Worm (Caenorhabditis elegans): Measurements from ENCODE around the gene F37C4.4.

Gene F37C4.4

ce11 chrIV:3915296-3915695 lies 48.2 kb downstream of the F37C4.4 start, which contains the start of gene srz-20:
Gene srz-20, plus strand, starts transcription at chrIV:3915596.
- TF ChIP-seq ZK546.5 (tag; optimal IDR thresholded peaks at IDR 0.05), result no peak
- no peak for TF ChIP-seq egl-27 (tag; optimal IDR thresholded peaks at IDR 0.05)
- TF ChIP-seq sea-2 (GFP tag; optimal IDR thresholded peaks at IDR 0.05), result no peak
- no peak for TF ChIP-seq ceh-16 (tag; optimal IDR thresholded peaks at IDR 0.05)
- no peak for TF ChIP-seq unc-62 (GFP tag; optimal IDR thresholded peaks at IDR 0.05)
- TF ChIP-seq tbx-2 (tag; optimal IDR thresholded peaks at IDR 0.05), result no peak
- TF ChIP-seq ztf-11 (tag; optimal IDR thresholded peaks at IDR 0.05), result no peak
- TF ChIP-seq ceh-28 (tag; optimal IDR thresholded peaks at IDR 0.05), result no peak
- TF ChIP-seq lsy-12 (tag; optimal IDR thresholded peaks at IDR 0.05), result no peak
- TF ChIP-seq zag-1 (tag; optimal IDR thresholded peaks at IDR 0.05), result no peak
- no peak for TF ChIP-seq nhr-43 (tag; optimal IDR thresholded peaks at IDR 0.05; ENCODE audit: poor library complexity, severe bottlenecking)
- no peak for TF ChIP-seq egl-5 (tag; optimal IDR thresholded peaks at IDR 0.05)
- TF ChIP-seq ceh-82 (tag; optimal IDR thresholded peaks at IDR 0.05), result no peak
- no peak for TF ChIP-seq jun-1 (tag; optimal IDR thresholded peaks at IDR 0.05)
- TF ChIP-seq nhr-28 (tag; optimal IDR thresholded peaks at IDR 0.05), result no peak
- no peak for TF ChIP-seq nhr-25 (tag; optimal IDR thresholded peaks at IDR 0.05)
- TF ChIP-seq lin-39 (tag; optimal IDR thresholded peaks at IDR 0.05), result no peak
- no peak for TF ChIP-seq fos-1 (tag; optimal IDR thresholded peaks at IDR 0.05)

- TF ChIP-seq ztf-11 (tag; optimal IDR thresholded peaks at IDR 0.05), result no peak
- no peak for TF ChIP-seq R02D3.7 (tag; optimal IDR thresholded peaks at IDR 0.05)
- TF ChIP-seq nfya-1 (tag; optimal IDR thresholded peaks at IDR 0.05; ENCODE audit: insufficient read depth), result no peak
- TF ChIP-seq nhr-28 (tag; optimal IDR thresholded peaks at IDR 0.05), result no peak
- TF ChIP-seq sea-2 (GFP tag; optimal IDR thresholded peaks at IDR 0.05), result no peak
- no peak for TF ChIP-seq hmg-11 (tag; optimal IDR thresholded peaks at IDR 0.05)
- no peak for TF ChIP-seq unc-62 (GFP tag; optimal IDR thresholded peaks at IDR 0.05)
- no peak for TF ChIP-seq daf-12 (tag; optimal IDR thresholded peaks at IDR 0.05)
- TF ChIP-seq egl-27 (tag; optimal IDR thresholded peaks at IDR 0.05), result no peak
Measured at ce11 chrIV:3917405-3917804, 50.3 kb downstream of the F37C4.4 start, which contains the start of gene F56D6.14. Gene F56D6.14, plus strand, starts transcription at chrIV:3917705.

- TF ChIP-seq ceh-82 (tag; optimal IDR thresholded peaks at IDR 0.05), result no peak
- no peak for TF ChIP-seq egl-27 (tag; optimal IDR thresholded peaks at IDR 0.05)
- no peak for TF ChIP-seq pha-4 (tag; optimal IDR thresholded peaks at IDR 0.05)
- TF ChIP-seq egl-5 (tag; optimal IDR thresholded peaks at IDR 0.05), result no peak
- TF ChIP-seq nhr-23 (tag; optimal IDR thresholded peaks at IDR 0.05), result no peak
- no peak for TF ChIP-seq snpc-4 (tag; optimal IDR thresholded peaks at IDR 0.05)
- TF ChIP-seq lin-15B (tag; optimal IDR thresholded peaks at IDR 0.05), result no peak
- no peak for TF ChIP-seq fkh-10 (GFP tag; optimal IDR thresholded peaks at IDR 0.05)
- TF ChIP-seq ztf-4 (tag; optimal IDR thresholded peaks at IDR 0.05), result no peak
- no peak for TF ChIP-seq nhr-76 (tag; optimal IDR thresholded peaks at IDR 0.05)
- no peak for TF ChIP-seq nhr-67 (tag; optimal IDR thresholded peaks at IDR 0.05)
- TF ChIP-seq hmg-11 (tag; optimal IDR thresholded peaks at IDR 0.05), result no peak
- TF ChIP-seq mml-1 (tag; optimal IDR thresholded peaks at IDR 0.05), result no peak
- no peak for TF ChIP-seq mdl-1 (tag; optimal IDR thresholded peaks at IDR 0.05)
- no peak for TF ChIP-seq ceh-9 (tag; optimal IDR thresholded peaks at IDR 0.05)
Measured at ce11 chrIV:3918160-3918559, 51.1 kb downstream of the F37C4.4 start, which contains the start of gene F56D6.23. Gene F56D6.23, plus strand, starts transcription at chrIV:3918460.

ce11 chrIV:3919506-3919905 lies 52.4 kb downstream of the F37C4.4 start, which contains the start of gene srz-19:
Gene srz-19, plus strand, starts transcription at chrIV:3919806.
- no peak for TF ChIP-seq lsy-12 (tag; optimal IDR thresholded peaks at IDR 0.05)
- TF ChIP-seq nhr-23 (tag; optimal IDR thresholded peaks at IDR 0.05), result no peak
- TF ChIP-seq lin-39 (tag; optimal IDR thresholded peaks at IDR 0.05), result no peak
- no peak for TF ChIP-seq ceh-16 (tag; optimal IDR thresholded peaks at IDR 0.05)
- TF ChIP-seq unc-39 (tag; optimal IDR thresholded peaks at IDR 0.05), result no peak
- no peak for TF ChIP-seq eor-1 (tag; optimal IDR thresholded peaks at IDR 0.05)
- TF ChIP-seq ZK546.5 (tag; optimal IDR thresholded peaks at IDR 0.05), result no peak
- no peak for TF ChIP-seq ceh-28 (tag; optimal IDR thresholded peaks at IDR 0.05)
- no peak for TF ChIP-seq nhr-67 (tag; optimal IDR thresholded peaks at IDR 0.05)
- TF ChIP-seq lin-15B (tag; optimal IDR thresholded peaks at IDR 0.05), result no peak
- no peak for TF ChIP-seq fkh-10 (GFP tag; optimal IDR thresholded peaks at IDR 0.05)
- TF ChIP-seq daf-12 (tag; optimal IDR thresholded peaks at IDR 0.05), result no peak

Measured in whole organism, L3 larva.